Worm (Caenorhabditis elegans) whole organism, early embryonic: Measurements from ENCODE around the gene lido-6.
"Not testable (repeated sequence)": the region's sequence is repeated elsewhere in the genome, so short reads cannot be mapped to it uniquely, and the experiment has no call there.

Experiments
- B0310.2 ChIP-seq: sonication (generic microtip); optimal IDR thresholded peaks from 2 replicates; lab custom pipeline; 2016; ENCODE audit warnings: mild to moderate bottlenecking, missing genetic modification characterization, missing compliant biosample characterization
- F13C5.2 ChIP-seq: sonication (generic microtip); optimal IDR thresholded peaks from 2 replicates; lab custom pipeline; 2017; ENCODE audit warnings: mild to moderate bottlenecking, missing genetic modification characterization, inconsistent platforms, missing compliant biosample characterization
- aly-1 ChIP-seq: sonication (generic microtip); optimal IDR thresholded peaks from 2 replicates; lab custom pipeline; 2016; ENCODE audit warnings: missing genetic modification characterization, missing compliant biosample characterization
- ama-1 ChIP-seq: fragments of 150-350 bp; optimal IDR thresholded peaks from 2 replicates; lab custom pipeline; 2014
- ceh-13 ChIP-seq: fragments of 200-800 bp; sonication (Bioruptor generic); optimal IDR thresholded peaks from 2 replicates; lab custom pipeline; 2018; ENCODE audit warnings: mild to moderate bottlenecking, missing genetic modification characterization, missing compliant biosample characterization
- ceh-36 ChIP-seq: sonication (generic microtip); optimal IDR thresholded peaks from 2 replicates; lab custom pipeline; 2016; ENCODE audit warnings: missing genetic modification characterization, inconsistent platforms, missing compliant biosample characterization
- ets-7 ChIP-seq: sonication (generic microtip); optimal IDR thresholded peaks from 2 replicates; lab custom pipeline; 2016; ENCODE audit warnings: missing genotype, missing genetic modification characterization, missing compliant biosample characterization
- flt-1 ChIP-seq: fragments of 200-800 bp; sonication (Bioruptor generic); IDR thresholded peaks from 2 replicates; pipeline ENCODE4 v1.3.6; 2022; ENCODE audit warnings: missing genetic modification characterization, missing compliant biosample characterization
- hmbx-1 ChIP-seq: sonication (generic microtip); optimal IDR thresholded peaks from 2 replicates; lab custom pipeline; 2016; ENCODE audit warnings: mild to moderate bottlenecking, missing genetic modification characterization, missing compliant biosample characterization
- hmg-4 ChIP-seq: fragments of 200-800 bp; sonication (Bioruptor generic); optimal IDR thresholded peaks from 2 replicates; lab custom pipeline; 2018; ENCODE audit warnings: mild to moderate bottlenecking, missing genetic modification characterization, missing compliant biosample characterization
- hnd-1 ChIP-seq: sonication (generic microtip); optimal IDR thresholded peaks from 2 replicates; lab custom pipeline; 2016; ENCODE audit warnings: missing genetic modification characterization, missing compliant biosample characterization
- pes-1 ChIP-seq: fragments of 200-800 bp; sonication (Bioruptor generic); IDR thresholded peaks from 2 replicates; pipeline ENCODE4 v1.3.6; 2022; ENCODE audit warnings: missing genetic modification reagents, missing genetic modification characterization, missing compliant biosample characterization
- scrt-1 ChIP-seq: fragments of 200-800 bp; sonication (Bioruptor generic); IDR thresholded peaks from 2 replicates; pipeline ENCODE4 v1.3.6; 2022; ENCODE audit warnings: missing genetic modification characterization, missing compliant biosample characterization
- sea-1 ChIP-seq: fragments of 200-800 bp; sonication (Bioruptor generic); conservative IDR thresholded peaks from 2 replicates; pipeline ENCODE4 v1.3.6; 2022; ENCODE audit warnings: missing genetic modification characterization, missing compliant biosample characterization
- tbx-11 ChIP-seq: fragments of 200-800 bp; sonication (Bioruptor generic); IDR thresholded peaks from 2 replicates; pipeline ENCODE4 v1.3.6; 2022; ENCODE audit warnings: missing genetic modification characterization, missing compliant biosample characterization
- tbx-37 ChIP-seq: fragments of 200-800 bp; sonication (Bioruptor generic); conservative IDR thresholded peaks from 2 replicates; pipeline ENCODE4 v1.3.6; 2022; ENCODE audit warnings: missing genetic modification reagents, missing genetic modification characterization, missing compliant biosample characterization
- tra-4 ChIP-seq: sonication (generic microtip); optimal IDR thresholded peaks from 2 replicates; lab custom pipeline; 2017; ENCODE audit warnings: missing genetic modification characterization, missing compliant biosample characterization

The lido-6 gene

ce11 chrX:17139204-17139780 lies 24.3 kb upstream of the lido-6 start:
- no peak for TF ChIP-seq pes-1 (GFP tag; lab: Robert Waterston, UW)
- no peak for TF ChIP-seq sea-1 (GFP tag; lab: Robert Waterston, UW)
- no peak for TF ChIP-seq flt-1 (GFP tag; lab: Robert Waterston, UW)
- TF ChIP-seq hmg-4 (GFP tag; lab: Kevin White, UChicago), result no peak
- TF ChIP-seq F13C5.2 (tag; lab: Kevin White, UChicago), result no peak
- no peak for TF ChIP-seq scrt-1 (GFP tag; lab: Robert Waterston, UW)
- TF ChIP-seq B0310.2, result no peak
- no peak for TF ChIP-seq ceh-13 (GFP tag; lab: Kevin White, UChicago)
- TF ChIP-seq aly-1, result no peak
- no peak for TF ChIP-seq tra-4 (tag; lab: Kevin White, UChicago)
- no peak for TF ChIP-seq hmbx-1 (tag; lab: Kevin White, UChicago)
- no peak for TF ChIP-seq ceh-36 (tag; lab: Kevin White, UChicago)
- TF ChIP-seq ama-1 (lab: Kevin White, UChicago), result no peak
- no peak for TF ChIP-seq ets-7

ce11 chrX:17138060-17138557 lies 23.1 kb upstream of the lido-6 start, which contains the start of gene cnp-3:
Gene cnp-3, minus strand, starts transcription at chrX:17138110.
- TF ChIP-seq hmbx-1 (tag; lab: Kevin White, UChicago) (no peak), flt-1 (GFP tag; lab: Robert Waterston, UW) (no peak), aly-1 (no peak), ets-7 (no peak), pes-1 (GFP tag; lab: Robert Waterston, UW) (no peak), hnd-1 (tag; lab: Kevin White, UChicago) (no peak), tbx-37 (no peak), sea-1 (GFP tag; lab: Robert Waterston, UW) (no peak), ceh-13 (GFP tag; lab: Kevin White, UChicago) (no peak), ama-1 (lab: Kevin White, UChicago) (no peak), tra-4 (tag; lab: Kevin White, UChicago) (no peak), ceh-36 (tag; lab: Kevin White, UChicago) (no peak), scrt-1 (GFP tag; lab: Robert Waterston, UW) (no peak), F13C5.2 (tag; lab: Kevin White, UChicago) (no peak), B0310.2 (no peak), tbx-11 (GFP tag; lab: Robert Waterston, UW) (no peak)

ce11 chrX:17135704-17136103 lies 20.7 kb upstream of the lido-6 start:
- TF ChIP-seq hmg-4 (GFP tag; lab: Kevin White, UChicago) (no peak), hnd-1 (tag; lab: Kevin White, UChicago) (no peak), flt-1 (GFP tag; lab: Robert Waterston, UW) (no peak), ceh-13 (GFP tag; lab: Kevin White, UChicago) (no peak), sea-1 (GFP tag; lab: Robert Waterston, UW) (no peak), tbx-11 (GFP tag; lab: Robert Waterston, UW) (no peak), tra-4 (tag; lab: Kevin White, UChicago) (no peak), B0310.2 (no peak)

- TF ChIP-seq ceh-13 (GFP tag; lab: Kevin White, UChicago), result no peak
- TF ChIP-seq aly-1, result no peak
- TF ChIP-seq B0310.2, result no peak
- no peak for TF ChIP-seq pes-1 (GFP tag; lab: Robert Waterston, UW)
- TF ChIP-seq scrt-1 (GFP tag; lab: Robert Waterston, UW), result no peak
Measured at ce11 chrX:17134427-17134826, 19.4 kb upstream of the lido-6 start, which contains the start of gene K09E3.7. Gene K09E3.7, minus strand, starts transcription at chrX:17134527.

- TF ChIP-seq ceh-13 (GFP tag; lab: Kevin White, UChicago); tbx-37; tbx-11 (GFP tag; lab: Robert Waterston, UW): not testable (repeated sequence)
Measured at ce11 chrX:17117359-17117758, 2.4 kb upstream of the lido-6 start, which contains the start of gene K09E3.2. Gene K09E3.2, plus strand, starts transcription at chrX:17117659.

ce11 chrX:17110555-17110954 lies 4.4 kb downstream of the lido-6 start, which contains the start of gene lido-5:
Gene lido-5, minus strand, starts transcription at chrX:17110655.
- TF ChIP-seq B0310.2, result no peak
- TF ChIP-seq F13C5.2 (tag; lab: Kevin White, UChicago), result no peak
- no peak for TF ChIP-seq ama-1 (lab: Kevin White, UChicago)
- TF ChIP-seq tra-4 (tag; lab: Kevin White, UChicago), result no peak
- TF ChIP-seq hmbx-1 (tag; lab: Kevin White, UChicago), result no peak
- TF ChIP-seq ets-7, result no peak
- TF ChIP-seq pes-1 (GFP tag; lab: Robert Waterston, UW), result no peak
- TF ChIP-seq scrt-1 (GFP tag; lab: Robert Waterston, UW), result no peak
- TF ChIP-seq ceh-13 (GFP tag; lab: Kevin White, UChicago), result no peak

- TF ChIP-seq ama-1 (lab: Kevin White, UChicago) (no peak), tbx-11 (GFP tag; lab: Robert Waterston, UW) (no peak), tbx-37 (no peak), hmg-4 (GFP tag; lab: Kevin White, UChicago) (no peak), F13C5.2 (tag; lab: Kevin White, UChicago) (no peak), flt-1 (GFP tag; lab: Robert Waterston, UW) (no peak), ets-7 (no peak), hnd-1 (tag; lab: Kevin White, UChicago) (no peak), ceh-36 (tag; lab: Kevin White, UChicago) (no peak), B0310.2 (no peak), scrt-1 (GFP tag; lab: Robert Waterston, UW) (no peak), tra-4 (tag; lab: Kevin White, UChicago) (no peak), pes-1 (GFP tag; lab: Robert Waterston, UW) (no peak), hmbx-1 (tag; lab: Kevin White, UChicago) (no peak)
Measured at ce11 chrX:17107670-17108069, 7.3 kb downstream of the lido-6 start, which contains the start of gene lido-4. Gene lido-4, minus strand, starts transcription at chrX:17107770.
